Fruit fly (Drosophila melanogaster) whole organism, pupa: ENCODE measurements around the gene CG8924.

Experiments
- CG10348 ChIP-seq: fragments of 200-800 bp; sonication (Bioruptor generic); IDR thresholded peaks from 2 replicates; pipeline ENCODE4 v1.3.6; 2022; ENCODE audit warnings: missing biosample characterization, missing genetic modification characterization
- CG4496 ChIP-seq: fragments of 200-800 bp; sonication (Bioruptor generic); IDR thresholded peaks from 3 replicates; pipeline ENCODE4 v1.3.6; 2022; ENCODE audit warnings: missing biosample characterization, missing genetic modification characterization
- EcR ChIP-seq: fragments of 200-800 bp; sonication (Bioruptor generic); optimal IDR thresholded peaks from 3 replicates; lab custom pipeline; 2019; ENCODE audit warnings: missing biosample characterization, missing genetic modification characterization, mild to moderate bottlenecking, moderate library complexity, missing genetic modification reagents
- fd96Ca ChIP-seq: fragments of 200-800 bp; sonication (Bioruptor generic); IDR thresholded peaks from 3 replicates; pipeline ENCODE4 v1.3.6; 2022; ENCODE audit warnings: missing biosample characterization, missing genetic modification characterization
- gl ChIP-seq: fragments of 200-800 bp; sonication (Bioruptor generic); optimal IDR thresholded peaks from 2 replicates; lab custom pipeline; 2018; ENCODE audit warnings: missing biosample characterization, mild to moderate bottlenecking, missing genetic modification characterization

- TF ChIP-seq CG10348 (no peak), gl (no peak), EcR (GFP tag; lab: Kevin White, UChicago) (no peak), CG4496 (GFP tag; lab: Robert Waterston, UW) (no peak), fd96Ca (GFP tag; lab: Robert Waterston, UW) (no peak)
Measured at dm6 chrX:15989631-15990030, 48.8 kb downstream of the CG8924 start.
